Fruit fly (Drosophila melanogaster): ENCODE data around the gene CG3792.

CG3792 gene

DNA sequence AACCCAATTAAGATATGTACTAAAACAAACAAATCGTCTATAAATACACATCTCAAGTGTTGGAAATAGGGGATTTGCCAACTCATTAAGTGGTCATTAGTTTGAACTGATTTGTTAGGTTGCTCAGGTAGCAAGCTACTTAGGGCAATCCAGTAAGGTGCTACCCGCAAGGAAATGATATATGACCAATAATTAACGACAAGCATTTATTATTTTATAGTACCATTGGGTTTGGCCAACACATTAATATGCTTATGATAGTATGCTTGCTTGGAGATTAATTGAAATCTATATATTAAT is 18.7 kb downstream of the CG3792 start (continued):
- no peak for TF ChIP-seq corto (GFP tag; optimal IDR thresholded peaks at IDR 0.05)
- TF ChIP-seq cwo (GFP tag; optimal IDR thresholded peaks at IDR 0.05) = peak; percentile 27
- no peak for TF ChIP-seq h (optimal IDR thresholded peaks at IDR 0.05)
- no peak for TF ChIP-seq crol (GFP tag; IDR thresholded peaks at IDR 0.05)
- TF ChIP-seq Dll (GFP tag; IDR thresholded peaks at IDR 0.05; ENCODE audit: partially characterized antibody) = no peak
- peak; percentile 98 for TF ChIP-seq exex (tag; optimal IDR thresholded peaks at IDR 0.05)
- TF ChIP-seq rib (GFP tag; IDR thresholded peaks at IDR 0.05) = no peak
- no peak for TF ChIP-seq Blimp-1 (GFP tag; optimal IDR thresholded peaks at IDR 0.05)
- no peak for TF ChIP-seq CG16813 (GFP tag; IDR thresholded peaks at IDR 0.05; ENCODE audit: partially characterized antibody)
- TF ChIP-seq MBD-R2 (GFP tag; IDR thresholded peaks at IDR 0.05) = no peak
- no peak for TF ChIP-seq CG3995 (GFP tag; optimal IDR thresholded peaks at IDR 0.05)
- TF ChIP-seq Dp (GFP tag; optimal IDR thresholded peaks at IDR 0.05) = no peak
- TF ChIP-seq CG18764 (GFP tag; optimal IDR thresholded peaks at IDR 0.05) = no peak
- TF ChIP-seq dmrt11E (tag; optimal IDR thresholded peaks at IDR 0.05) = no peak
- no peak for TF ChIP-seq CG16863 (GFP tag; optimal IDR thresholded peaks at IDR 0.05)
- TF ChIP-seq CG8359 (GFP tag; optimal IDR thresholded peaks at IDR 0.05; ENCODE audit: borderline replicate concordance) = no peak
- TF ChIP-seq Sry-β (GFP tag; optimal IDR thresholded peaks at IDR 0.05) = no peak
- TF ChIP-seq Camta (GFP tag; optimal IDR thresholded peaks at IDR 0.05) = no peak
- TF ChIP-seq al (GFP tag; IDR thresholded peaks at IDR 0.05) = no peak
- TF ChIP-seq Atf3 (GFP tag; optimal IDR thresholded peaks at IDR 0.05) = no peak
- no peak for TF ChIP-seq Atf6 (GFP tag; IDR thresholded peaks at IDR 0.05)
- TF ChIP-seq CG8765 (GFP tag; IDR thresholded peaks at IDR 0.05) = no peak
- no peak for TF ChIP-seq CG16815 (GFP tag; optimal IDR thresholded peaks at IDR 0.05)
- peak; percentile 55; the same call in 1 of the 2 replicates for TF ChIP-seq sens-2 (GFP tag; IDR thresholded peaks at IDR 0.05)
- TF ChIP-seq sd (tag; optimal IDR thresholded peaks at IDR 0.05) = peak; percentile 20
- no peak for TF ChIP-seq CG9817 (tag; optimal IDR thresholded peaks at IDR 0.05)
- peak in 1 of 2 experiments; percentile 27 for TF ChIP-seq tll (GFP tag; optimal IDR thresholded peaks at IDR 0.05)
- no peak for TF ChIP-seq CG6654 (GFP tag; optimal IDR thresholded peaks at IDR 0.05)
- no peak for TF ChIP-seq CG17361 (GFP tag; IDR thresholded peaks at IDR 0.05)
- TF ChIP-seq aop (GFP tag; IDR thresholded peaks at IDR 0.05) = no peak

DNA sequence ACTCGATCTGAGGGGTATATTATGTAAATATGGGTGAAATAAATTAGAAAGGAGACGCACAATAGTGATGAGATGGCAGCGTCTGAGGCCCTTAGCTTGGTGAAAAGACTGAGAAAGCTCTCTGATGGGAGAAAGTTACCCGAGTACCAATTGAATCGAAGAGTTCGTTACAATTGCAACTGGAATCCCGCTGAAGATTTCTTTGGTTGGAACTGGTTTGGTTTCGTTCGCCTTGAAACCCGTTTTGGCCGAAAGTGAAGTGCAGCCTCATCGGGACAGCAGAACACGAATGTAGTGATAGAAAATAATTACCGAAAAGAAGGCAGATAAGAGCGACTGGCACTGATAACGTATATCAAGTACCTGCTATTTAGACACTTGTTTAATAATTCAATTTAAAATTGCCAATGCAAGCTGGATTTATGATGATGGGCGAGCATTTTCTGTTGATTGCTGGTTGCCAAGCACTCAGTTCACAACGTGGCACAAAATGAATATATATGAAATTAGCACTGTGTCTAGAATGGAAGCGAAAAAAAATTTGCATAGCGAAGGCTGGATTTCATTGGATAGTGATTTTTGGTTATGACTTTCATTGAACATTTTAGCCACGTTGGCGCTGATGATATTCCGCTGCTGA is 19.3 kb downstream of the CG3792 start:
- TF ChIP-seq CG11696 (GFP tag; IDR thresholded peaks at IDR 0.05) = no peak
- no peak for TF ChIP-seq CG11560 (tag; IDR thresholded peaks at IDR 0.05)
- TF ChIP-seq CG2129 (GFP tag; IDR thresholded peaks at IDR 0.05; ENCODE audit: partially characterized antibody) = no peak
- no peak for TF ChIP-seq kah (GFP tag; optimal IDR thresholded peaks at IDR 0.05)
- TF ChIP-seq Blimp-1 (GFP tag; optimal IDR thresholded peaks at IDR 0.05) = peak; percentile 71
- TF ChIP-seq H2.0 (GFP tag; IDR thresholded peaks at IDR 0.05) = no peak
- 0 out of 2 replicates have a peak, but pooled peaks have one; percentile 9 for TF ChIP-seq ato (GFP tag; IDR thresholded peaks at IDR 0.05; ENCODE audit: partially characterized antibody)
- no peak for TF ChIP-seq lov (optimal IDR thresholded peaks at IDR 0.05)
- TF ChIP-seq lov (GFP tag; IDR thresholded peaks at IDR 0.05) = no peak
- peak; percentile 51; the same call in 1 of the 2 replicates for TF ChIP-seq vvl (GFP tag; IDR thresholded peaks at IDR 0.05)
- TF ChIP-seq z (GFP tag; IDR thresholded peaks at IDR 0.05) = no peak
- TF ChIP-seq gfzf (GFP tag; optimal IDR thresholded peaks at IDR 0.05) = no peak
- no peak for TF ChIP-seq kni (GFP tag; optimal IDR thresholded peaks at IDR 0.05)
- no peak for TF ChIP-seq CG17361 (GFP tag; IDR thresholded peaks at IDR 0.05)
- no peak for TF ChIP-seq caup (GFP tag; optimal IDR thresholded peaks at IDR 0.05; ENCODE audit: severe bottlenecking)
- no peak for TF ChIP-seq cad (GFP tag; optimal IDR thresholded peaks at IDR 0.05)
- TF ChIP-seq eve (GFP tag; optimal IDR thresholded peaks at IDR 0.05) = peak in 1 of 2 experiments; percentile 69
- TF ChIP-seq CG11723 (GFP tag; optimal IDR thresholded peaks at IDR 0.05) = no peak
- TF ChIP-seq CG17328 (GFP tag; IDR thresholded peaks at IDR 0.05) = no peak
